Fruit fly (Drosophila melanogaster) ovary, adult (tissue): ENCODE results near the gene CG17129.

Experiments
- CG17801 ChIP-seq: fragments of 200-800 bp; optimal IDR thresholded peaks from 2 replicates; lab custom pipeline; 2019; ENCODE audit warnings: missing biosample characterization, mild to moderate bottlenecking, missing genetic modification characterization, moderate library complexity; ENCODE audit not compliant: partially characterized antibody

CG17129 gene

dm6 chr3L:696404-697054 is 16.4 kb upstream of the CG17129 start:
- TF ChIP-seq CG17801 = no peak

- TF ChIP-seq CG17801 = no peak
Observed at dm6 chr3L:695510-695909, 15.4 kb upstream of the CG17129 start.

dm6 chr3L:692699-693098 is 12.6 kb upstream of the CG17129 start, which contains the start of gene Vti1a:
Gene Vti1a, minus strand, starts transcription at chr3L:692919.
- TF ChIP-seq CG17801 = peak; percentile 32

DNA sequence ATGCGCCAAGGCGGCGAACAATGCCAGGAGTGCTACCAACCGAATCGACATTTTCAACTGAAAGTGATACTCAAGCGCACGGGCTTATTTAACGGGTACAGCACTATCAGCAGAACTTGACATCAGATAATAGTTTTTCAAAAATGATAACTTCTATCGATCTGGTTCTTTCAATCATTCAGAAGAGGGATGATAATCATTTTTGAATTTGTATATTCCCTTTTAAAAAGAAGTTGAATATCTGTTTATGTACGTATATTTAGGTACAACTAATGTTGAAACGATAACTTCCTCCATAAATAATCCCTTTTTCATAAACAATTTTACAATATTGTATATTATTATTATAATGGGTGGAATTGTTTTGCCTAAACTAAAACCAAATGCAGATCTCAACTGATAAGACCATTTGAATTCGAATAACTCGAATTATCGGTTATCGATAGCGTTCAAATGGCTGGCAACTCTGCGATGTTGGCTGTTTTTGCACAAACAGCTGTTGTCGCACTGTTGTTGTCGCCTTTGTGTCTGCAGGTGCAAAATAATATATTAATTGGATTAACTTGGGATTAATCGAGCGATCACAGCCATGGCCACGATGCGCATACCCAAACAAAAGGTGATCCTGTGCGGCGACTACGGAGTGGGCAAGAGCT is 10.0 kb upstream of the CG17129 start, which contains the start of the genes CG32483 and RabX6:
Gene CG32483 (minus strand): TSS at position 51 of the 656 bp plus-strand sequence.
Gene RabX6 (plus strand): TSS at position 487 of the 656 bp plus-strand sequence.
- no peak for TF ChIP-seq CG17801

DNA sequence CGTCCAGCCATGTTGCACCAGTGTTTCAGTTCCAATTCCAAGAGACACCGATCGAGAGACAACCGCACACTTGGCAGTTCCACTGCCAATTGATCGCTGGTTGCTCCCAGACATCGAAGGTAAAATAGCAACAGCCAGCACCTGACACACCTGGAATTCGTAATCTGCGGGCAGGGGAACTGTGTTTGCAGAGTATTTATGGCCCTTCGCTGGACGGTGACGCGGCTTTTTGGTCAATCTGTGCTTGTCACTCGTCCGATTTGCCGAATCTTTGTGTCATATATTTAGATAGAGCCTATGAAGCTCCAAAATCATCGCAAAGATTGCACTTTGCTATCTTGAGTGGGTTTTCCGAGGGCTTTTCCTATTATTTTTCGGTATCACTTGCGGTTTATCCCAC is 7.7 kb upstream of the CG17129 start, which contains the start of gene hiro:
Gene hiro (minus strand): TSS at position 101 of the 400 bp plus-strand sequence.
- TF ChIP-seq CG17801 = no peak

dm6 chr3L:685441-685804 is 5.3 kb upstream of the CG17129 start, which contains the start of gene ebd1:
Gene ebd1, minus strand, starts transcription at chr3L:685549.
- no peak for TF ChIP-seq CG17801

DNA sequence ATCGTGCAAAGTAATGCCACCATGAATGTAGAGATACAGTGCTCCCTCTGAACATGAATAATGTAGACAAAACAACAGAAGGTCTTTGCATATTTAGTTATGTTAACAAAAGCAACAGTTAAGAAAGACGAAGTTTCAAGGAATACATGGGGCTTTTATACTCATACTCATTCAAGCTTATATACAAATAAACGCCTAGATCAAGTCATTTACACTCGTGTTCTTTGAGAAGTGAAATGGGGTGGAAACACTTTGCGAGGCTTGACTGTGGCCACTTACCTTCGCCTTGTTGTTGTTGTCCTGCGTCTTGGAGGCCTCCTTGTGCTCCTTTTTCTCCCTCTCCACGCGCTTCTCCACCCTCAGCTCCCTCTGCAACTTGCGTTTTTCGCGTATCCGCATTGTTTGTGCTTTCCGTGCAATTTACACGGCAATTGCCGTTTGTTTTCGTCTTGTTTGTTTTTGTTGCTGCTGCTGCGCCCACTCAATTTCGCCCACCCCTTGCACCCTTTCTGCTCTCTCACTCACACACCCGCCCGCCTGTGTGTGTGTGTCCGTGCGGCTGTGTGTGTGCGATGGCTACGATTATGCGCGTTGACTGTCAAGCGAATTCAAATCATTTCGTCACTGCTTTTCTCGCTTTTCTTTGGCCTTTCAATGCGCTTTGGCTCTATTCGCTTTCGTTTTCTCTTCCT is 4.8 kb upstream of the CG17129 start:
- no peak for TF ChIP-seq CG17801

DNA sequence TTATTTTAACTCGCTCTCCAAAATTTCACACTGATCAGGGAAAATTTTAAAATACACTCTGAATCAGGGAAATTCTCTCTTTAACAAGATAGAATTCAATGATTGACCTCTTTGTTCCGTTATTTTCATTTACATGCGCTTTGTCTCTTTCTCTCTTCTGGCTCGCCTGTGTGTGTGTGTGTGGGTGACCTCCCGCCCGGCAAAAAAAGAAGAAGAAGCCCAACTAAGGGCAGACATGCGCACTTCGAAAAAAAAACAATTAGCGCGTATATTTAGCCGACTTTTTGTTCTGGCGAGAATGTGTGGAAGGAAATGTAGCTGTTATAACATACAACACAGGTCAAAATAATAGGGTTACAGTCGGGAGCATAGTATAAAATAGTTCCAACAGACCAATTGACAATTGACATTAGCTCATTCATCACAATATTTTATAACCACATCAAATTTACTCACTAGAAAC is 2.3 kb upstream of the CG17129 start, which contains the start of gene CG3386:
Gene CG3386 (minus strand): TSS at position 51 of the 463 bp plus-strand sequence.
- no peak for TF ChIP-seq CG17801

- peak; percentile 49 for TF ChIP-seq CG17801
Observed at dm6 chr3L:681793-682369, 1.8 kb upstream of the CG17129 start.

- no peak for TF ChIP-seq CG17801
Observed at dm6 chr3L:675856-676255, 4.3 kb downstream of the CG17129 start.

dm6 chr3L:673324-673723 is 6.8 kb downstream of the CG17129 start:
- TF ChIP-seq CG17801 = no peak

DNA sequence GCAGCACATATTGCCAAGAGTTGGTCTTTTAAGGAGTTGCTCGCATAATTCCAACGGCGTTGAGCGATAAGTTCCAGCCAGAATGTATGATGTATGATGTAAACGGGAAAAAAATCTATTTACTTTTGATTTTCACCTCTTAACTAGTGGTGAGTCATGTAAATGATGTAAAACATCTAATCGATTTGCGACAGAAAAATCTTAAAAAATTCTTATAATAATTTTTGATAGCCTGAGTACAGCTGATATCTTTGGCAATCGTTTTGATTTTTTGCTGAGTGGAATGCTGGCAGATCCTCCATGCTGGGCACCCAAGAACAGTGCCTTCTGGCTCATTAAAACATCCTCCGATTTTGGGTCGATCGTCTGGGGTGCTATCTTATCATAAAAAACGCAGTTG is 13.6 kb downstream of the CG17129 start:
- TF ChIP-seq CG17801 = no peak

DNA sequence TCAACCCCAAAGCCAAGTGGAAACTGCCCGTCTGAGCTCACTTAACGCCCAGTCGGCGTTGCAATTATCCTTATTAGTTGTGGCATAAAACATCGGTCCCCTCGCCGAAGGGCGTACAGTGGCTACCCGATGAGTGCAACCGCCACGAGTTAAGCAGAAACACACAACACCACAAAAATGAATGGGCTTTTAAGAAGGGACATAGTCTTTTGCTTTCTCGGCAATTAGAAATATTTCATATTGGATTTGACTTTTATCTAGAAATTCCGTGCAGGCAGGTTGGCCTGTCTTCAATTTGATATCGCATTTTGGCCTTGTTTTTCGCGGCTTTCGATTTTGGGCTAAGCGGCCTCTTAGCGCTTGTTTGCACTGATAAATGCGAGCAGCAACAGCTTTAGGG is 16.2 kb downstream of the CG17129 start:
- no peak for TF ChIP-seq CG17801

DNA sequence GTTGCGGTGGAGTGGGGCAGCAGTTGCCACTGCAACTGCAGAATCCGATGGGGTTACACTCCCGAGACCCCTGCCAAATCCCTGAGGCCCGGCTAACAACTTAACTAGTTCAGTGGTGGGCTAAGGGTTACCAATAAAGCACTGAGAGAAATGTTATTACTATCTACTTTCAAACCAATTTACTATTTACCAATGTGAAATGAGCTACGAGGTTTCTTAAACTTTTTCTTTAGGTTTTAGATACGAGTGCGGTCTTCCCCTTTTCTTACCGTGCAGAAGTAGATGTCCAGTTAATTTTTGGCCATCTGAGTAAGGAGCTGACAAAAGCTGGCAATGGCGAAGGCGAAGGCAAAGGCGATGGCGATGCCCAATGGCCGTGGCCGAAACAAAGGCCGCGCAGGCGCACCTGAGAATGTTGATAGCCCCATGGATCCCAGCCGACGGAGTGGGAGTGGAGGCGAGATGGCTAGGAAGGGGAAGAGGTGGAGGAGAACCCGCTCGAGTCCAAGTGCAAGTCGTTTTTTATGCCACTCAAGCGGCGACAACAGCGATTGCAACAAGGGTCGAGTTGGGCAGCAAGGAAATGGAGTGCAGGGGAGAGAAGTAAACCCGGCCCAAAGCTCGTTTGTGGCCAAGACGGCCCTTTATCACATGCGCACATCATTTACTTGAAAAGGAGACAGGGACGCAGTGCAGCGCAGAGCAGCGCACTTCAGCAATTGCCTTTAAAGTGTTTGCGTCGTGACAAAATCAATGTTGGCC is 19.6 kb downstream of the CG17129 start:
- TF ChIP-seq CG17801 = no peak

DNA sequence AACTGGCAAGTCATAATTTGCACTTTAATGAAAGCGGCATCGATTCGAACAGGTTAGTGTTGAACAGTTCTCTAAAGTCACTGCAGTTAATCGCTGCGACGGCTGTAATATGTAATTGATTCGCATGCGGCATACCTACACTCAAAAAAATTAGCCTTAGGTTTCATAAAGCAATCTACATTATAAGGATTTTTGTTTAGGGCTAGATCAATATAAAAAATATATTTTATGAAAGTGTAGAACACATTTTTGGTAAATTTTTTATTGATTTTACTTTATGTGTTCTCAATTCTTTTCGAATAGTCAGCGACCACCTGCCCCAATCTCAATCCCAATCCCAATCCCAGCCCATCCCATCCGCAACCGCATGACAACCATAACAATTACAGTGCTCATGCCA is 21.8 kb downstream of the CG17129 start:
- TF ChIP-seq CG17801 = no peak

DNA sequence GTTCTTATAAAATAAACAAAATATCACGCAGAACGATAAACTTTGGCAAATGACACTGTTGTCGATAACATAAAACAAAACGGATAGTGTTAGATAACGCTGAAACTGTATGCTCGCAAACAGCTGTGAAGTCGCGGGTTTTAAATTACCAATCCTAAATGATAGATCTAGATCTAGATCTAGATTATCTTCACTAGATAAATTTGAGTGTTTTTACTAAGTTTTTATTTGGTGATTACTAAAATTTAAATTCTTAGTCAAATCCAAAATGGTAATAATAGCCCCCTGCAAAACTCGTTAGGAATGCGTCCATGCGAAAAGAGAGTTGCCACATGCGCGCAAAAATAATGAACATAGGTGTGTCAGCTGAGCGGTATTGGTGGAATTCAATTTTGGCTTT is 26.1 kb downstream of the CG17129 start, which contains the start of the genes MED30 and Rev1:
Gene MED30 (minus strand): TSS at position 71 of the 400 bp plus-strand sequence.
Gene Rev1 (plus strand): TSS at position 345 of the 400 bp plus-strand sequence.
- TF ChIP-seq CG17801 = peak; percentile 95
